Fruit fly (Drosophila melanogaster): Measurements from ENCODE around the gene hdm.

The hdm gene

DNA sequence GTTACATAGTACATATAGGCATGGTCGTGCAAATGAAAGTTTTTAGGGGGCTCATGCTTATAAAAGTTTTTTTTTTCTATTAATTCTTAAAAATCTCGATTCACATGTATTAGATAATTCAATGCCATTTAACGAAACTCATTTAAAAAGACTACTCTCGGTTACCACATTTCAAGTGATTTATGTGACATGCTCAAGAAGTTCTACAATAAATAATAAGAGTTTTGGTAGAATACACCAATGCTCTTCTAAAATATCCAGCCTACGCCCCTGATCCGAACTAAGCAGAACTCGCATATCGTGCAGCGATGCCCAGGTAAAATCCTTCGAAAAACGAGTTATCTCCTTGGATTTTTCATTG lies 27.4 kb downstream of the hdm start (continued):
- TF ChIP-seq CG30431 (GFP tag; optimal IDR thresholded peaks at IDR 0.05) (no peak), tin (GFP tag; optimal IDR thresholded peaks at IDR 0.05) (no peak), CG2678 (tag; optimal IDR thresholded peaks at IDR 0.05) (peak; percentile 29), CG4854 (GFP tag; optimal IDR thresholded peaks at IDR 0.05) (no peak), da (GFP tag; optimal IDR thresholded peaks at IDR 0.05) (no peak), lilli (GFP tag; optimal IDR thresholded peaks at IDR 0.05) (peak; percentile 12), D19B (GFP tag; optimal IDR thresholded peaks at IDR 0.05) (no peak), eyg (GFP tag; optimal IDR thresholded peaks at IDR 0.05) (no peak), CG10565 (GFP tag; optimal IDR thresholded peaks at IDR 0.05) (no peak), kay (GFP tag; optimal IDR thresholded peaks at IDR 0.05) (no peak), Dll (GFP tag; IDR thresholded peaks at IDR 0.05; ENCODE audit: partially characterized antibody) (no peak), chif (GFP tag; optimal IDR thresholded peaks at IDR 0.05) (peak in 1 of 2 experiments; percentile 25), CG8478 (optimal IDR thresholded peaks at IDR 0.05) (no peak), CG30403 (GFP tag; optimal IDR thresholded peaks at IDR 0.05) (peak; percentile 18), CG32532 (GFP tag; IDR thresholded peaks at IDR 0.05) (no peak), Xrp1 (GFP tag; IDR thresholded peaks at IDR 0.05) (peak; percentile 42; the same call in 1 of the 2 replicates), CG17912 (GFP tag; optimal IDR thresholded peaks at IDR 0.05) (no peak), lola (GFP tag; optimal IDR thresholded peaks at IDR 0.05) (peak in 1 of 3 experiments; percentile 47), Mad (GFP tag; optimal IDR thresholded peaks at IDR 0.05) (no peak), dmrt11E (tag; optimal IDR thresholded peaks at IDR 0.05) (peak; percentile 53), dysf (GFP tag; IDR thresholded peaks at IDR 0.05) (no peak), her (GFP tag; optimal IDR thresholded peaks at IDR 0.05) (no peak), nmo (GFP tag; optimal IDR thresholded peaks at IDR 0.05) (peak; percentile 5), CG7271 (tag; optimal IDR thresholded peaks at IDR 0.05) (peak; percentile 11), CG17568 (GFP tag; optimal IDR thresholded peaks at IDR 0.05) (no peak), insv (GFP tag; optimal IDR thresholded peaks at IDR 0.05) (peak in 1 of 2 experiments; percentile 26), CG11504 (tag; optimal IDR thresholded peaks at IDR 0.05) (peak; percentile 21), CG33213 (GFP tag; optimal IDR thresholded peaks at IDR 0.05) (no peak), zfh1 (GFP tag; IDR thresholded peaks at IDR 0.05) (no peak), slp2 (GFP tag; optimal IDR thresholded peaks at IDR 0.05) (no peak), CG13775 (GFP tag; optimal IDR thresholded peaks at IDR 0.05) (peak; percentile 5), wdn (GFP tag; IDR thresholded peaks at IDR 0.05) (no peak), D19A (tag; optimal IDR thresholded peaks at IDR 0.05) (peak; percentile 56), hkb (optimal IDR thresholded peaks at IDR 0.05) (no peak), hkb (GFP tag; IDR thresholded peaks at IDR 0.05) (no peak), fru (optimal IDR thresholded peaks at IDR 0.05) (no peak), CG8089 (GFP tag; optimal IDR thresholded peaks at IDR 0.05) (no peak), Ptx1 (GFP tag; IDR thresholded peaks at IDR 0.05) (0 out of 2 replicates have a peak, but pooled peaks have one; percentile 10), CG2712 (tag; optimal IDR thresholded peaks at IDR 0.05) (peak; percentile 4), unpg (GFP tag; optimal IDR thresholded peaks at IDR 0.05) (peak; percentile 13), NfI (GFP tag; optimal IDR thresholded peaks at IDR 0.05) (no peak), Opbp (GFP tag; IDR thresholded peaks at IDR 0.05; ENCODE audit: partially characterized antibody) (no peak), CG1647 (GFP tag; optimal IDR thresholded peaks at IDR 0.05) (no peak), Dref (GFP tag; IDR thresholded peaks at IDR 0.05) (no peak), CG31441 (GFP tag; IDR thresholded peaks at IDR 0.05) (0 out of 2 replicates have a peak, but pooled peaks have one; percentile 15), CG17385 (GFP tag; optimal IDR thresholded peaks at IDR 0.05) (peak; percentile 8), gem (tag; optimal IDR thresholded peaks at IDR 0.05) (peak; percentile 59), CG12744 (GFP tag; optimal IDR thresholded peaks at IDR 0.05) (no peak), CG16863 (GFP tag; optimal IDR thresholded peaks at IDR 0.05) (no peak), CG10979 (tag; optimal IDR thresholded peaks at IDR 0.05) (peak; percentile 48), CG12391 (tag; optimal IDR thresholded peaks at IDR 0.05) (peak; percentile 30), phol (tag; optimal IDR thresholded peaks at IDR 0.05) (peak; percentile 23)
